Comparison of ENCODE assay signal across 2 fruit fly cellular contexts in the genomic region with DNA sequence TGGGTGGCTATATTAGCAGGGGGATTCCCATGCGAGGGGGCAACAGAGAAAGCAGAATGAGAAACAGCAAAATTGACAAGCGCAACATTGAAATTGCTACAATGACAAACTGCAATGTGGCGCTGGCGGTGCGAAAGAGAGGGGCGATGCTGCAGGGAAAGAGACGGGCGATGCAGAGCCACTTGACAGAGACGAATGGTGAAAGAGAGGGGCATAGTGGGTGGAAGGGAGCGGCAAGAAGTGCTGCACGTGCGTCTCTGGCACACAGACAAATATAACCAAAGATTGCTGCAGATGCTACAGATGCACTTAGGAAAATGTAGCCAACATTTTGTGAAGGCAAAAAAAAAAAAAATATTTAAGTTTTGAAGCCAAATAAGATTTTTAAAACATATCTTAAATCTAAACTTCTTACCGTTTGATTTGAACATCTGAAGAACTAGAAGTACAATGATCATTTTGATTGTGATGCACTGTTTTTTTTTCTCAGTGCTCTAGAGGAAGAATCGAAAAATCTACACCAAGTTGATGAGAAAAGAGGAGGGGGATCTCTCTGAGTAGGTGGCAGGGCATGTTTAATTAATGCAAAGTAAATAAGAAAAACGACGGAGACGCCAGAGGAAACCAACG.
TF ChIP-seq lines count a peak whose summit lies in the region.

No protein-coding gene starts in this region.

TF ChIP-seq in whole organism, embryonic, 481 proteins besides CTCF, POLR2A, EP300 and RAD21 (continued from another document and continues in another):
- peak; percentile 53; the same call in 1 of the 2 replicates for TF ChIP-seq ttk (GFP tag; IDR thresholded peaks at IDR 0.05; lab: Robert Waterston, UW)
- TF ChIP-seq CG2712 (tag; optimal IDR thresholded peaks at IDR 0.05; lab: Kevin White, UChicago), result peak; percentile 87
- peak; percentile 37 for TF ChIP-seq Camta (GFP tag; optimal IDR thresholded peaks at IDR 0.05; lab: Kevin White, UChicago)
- TF ChIP-seq CG2678 (tag; optimal IDR thresholded peaks at IDR 0.05; lab: Kevin White, UChicago), result peak; percentile 67
- peak; percentile 46 for TF ChIP-seq CG13775 (GFP tag; optimal IDR thresholded peaks at IDR 0.05; lab: Kevin White, UChicago)
- peak; percentile 48; the same call in 1 of the 2 replicates for TF ChIP-seq lmd (GFP tag; IDR thresholded peaks at IDR 0.05; lab: Robert Waterston, UW)
- TF ChIP-seq CG3847 (GFP tag; IDR thresholded peaks at IDR 0.05; lab: Robert Waterston, UW), result no peak
- 0 out of 2 replicates have a peak, but pooled peaks have one; percentile 15 for TF ChIP-seq aop (GFP tag; IDR thresholded peaks at IDR 0.05; lab: Robert Waterston, UW)
- peak; percentile 59 for TF ChIP-seq peb (GFP tag; IDR thresholded peaks at IDR 0.05; lab: Robert Waterston, UW)
- peak; percentile 71 for TF ChIP-seq PHDP (tag; optimal IDR thresholded peaks at IDR 0.05; lab: Kevin White, UChicago)
- peak; percentile 21; the same call in 1 of the 3 replicates for TF ChIP-seq CG7357 (GFP tag; IDR thresholded peaks at IDR 0.05; lab: Robert Waterston, UW)
- peak; percentile 30 for TF ChIP-seq bcd (GFP tag; optimal IDR thresholded peaks at IDR 0.05; lab: Kevin White, UChicago)
- peak; percentile 16 for TF ChIP-seq lilli (GFP tag; optimal IDR thresholded peaks at IDR 0.05; lab: Kevin White, UChicago)
- TF ChIP-seq prd (optimal IDR thresholded peaks at IDR 0.05; lab: Kevin White, UChicago), result no peak
- peak; percentile 77; the same call in 2 of the 3 replicates for TF ChIP-seq prd (GFP tag; IDR thresholded peaks at IDR 0.05; lab: Robert Waterston, UW)
- TF ChIP-seq Eip74EF (GFP tag; optimal IDR thresholded peaks at IDR 0.05; lab: Kevin White, UChicago), result peak in 1 of 2 experiments; percentile 40
- TF ChIP-seq Bdp1 (GFP tag; optimal IDR thresholded peaks at IDR 0.05; lab: Kevin White, UChicago), result peak; percentile 3
- peak; percentile 53; the same call in 1 of the 2 replicates for TF ChIP-seq H2.0 (GFP tag; IDR thresholded peaks at IDR 0.05; lab: Robert Waterston, UW)
- TF ChIP-seq CG5180 (GFP tag; optimal IDR thresholded peaks at IDR 0.05; lab: Kevin White, UChicago), result no peak
- peak; percentile 57 for TF ChIP-seq CG17385 (GFP tag; optimal IDR thresholded peaks at IDR 0.05; lab: Kevin White, UChicago)
- TF ChIP-seq CG30403 (GFP tag; optimal IDR thresholded peaks at IDR 0.05; lab: Kevin White, UChicago), result peak; percentile 69
- TF ChIP-seq CG7786 (GFP tag; optimal IDR thresholded peaks at IDR 0.05; lab: Kevin White, UChicago), result peak; percentile 49
- peak; percentile 12 for TF ChIP-seq CG4854 (GFP tag; optimal IDR thresholded peaks at IDR 0.05; lab: Kevin White, UChicago)
- TF ChIP-seq CG30020 (tag; optimal IDR thresholded peaks at IDR 0.05; lab: Kevin White, UChicago), result no peak
- TF ChIP-seq Drgx (GFP tag; IDR thresholded peaks at IDR 0.05; lab: Robert Waterston, UW), result peak; percentile 67
- peak; percentile 31; the same call in 1 of the 3 replicates for TF ChIP-seq dysf (GFP tag; IDR thresholded peaks at IDR 0.05; lab: Robert Waterston, UW)
- peak; percentile 17 for TF ChIP-seq disco-r (GFP tag; optimal IDR thresholded peaks at IDR 0.05; lab: Kevin White, UChicago)
- peak; percentile 87 for TF ChIP-seq Xrp1 (GFP tag; IDR thresholded peaks at IDR 0.05; lab: Robert Waterston, UW)
- TF ChIP-seq trem (tag; optimal IDR thresholded peaks at IDR 0.05; lab: Kevin White, UChicago), result peak; percentile 61
- no peak for TF ChIP-seq Elba2 (GFP tag; optimal IDR thresholded peaks at IDR 0.05; lab: Kevin White, UChicago)
- peak; percentile 72; the same call in 2 of the 3 replicates for TF ChIP-seq CG3726 (GFP tag; IDR thresholded peaks at IDR 0.05; lab: Robert Waterston, UW)
- TF ChIP-seq Bteb2 (GFP tag; optimal IDR thresholded peaks at IDR 0.05; lab: Kevin White, UChicago), result peak; percentile 10
- TF ChIP-seq B-H1 (GFP tag; IDR thresholded peaks at IDR 0.05; lab: Robert Waterston, UW), result peak; percentile 51; the same call in 2 of the 3 replicates
- TF ChIP-seq Ssrp (tag; optimal IDR thresholded peaks at IDR 0.05; lab: Kevin White, UChicago), result peak; percentile 73
- no peak for TF ChIP-seq MESR4 (GFP tag; optimal IDR thresholded peaks at IDR 0.05; lab: Kevin White, UChicago)
- TF ChIP-seq pita (GFP tag; optimal IDR thresholded peaks at IDR 0.05; lab: Kevin White, UChicago), result no peak
- TF ChIP-seq Atf3 (GFP tag; optimal IDR thresholded peaks at IDR 0.05; lab: Kevin White, UChicago), result peak; percentile 41
- TF ChIP-seq CG18262 (tag; optimal IDR thresholded peaks at IDR 0.05; lab: Kevin White, UChicago), result peak; percentile 85
- peak; percentile 50 for TF ChIP-seq gcm (GFP tag; optimal IDR thresholded peaks at IDR 0.05; lab: Kevin White, UChicago)
- peak; percentile 75 for TF ChIP-seq NC2β (GFP tag; optimal IDR thresholded peaks at IDR 0.05; lab: Kevin White, UChicago)
- TF ChIP-seq phol (tag; optimal IDR thresholded peaks at IDR 0.05; lab: Kevin White, UChicago), result peak; percentile 77
- peak; percentile 53 for TF ChIP-seq onecut (GFP tag; IDR thresholded peaks at IDR 0.05; lab: Robert Waterston, UW)
- 0 out of 2 replicates have a peak, but pooled peaks have one; percentile 47 for TF ChIP-seq CG4360 (GFP tag; IDR thresholded peaks at IDR 0.05; lab: Robert Waterston, UW)
- peak; percentile 35 for TF ChIP-seq oc (tag; optimal IDR thresholded peaks at IDR 0.05; lab: Kevin White, UChicago)
- peak; percentile 63 for TF ChIP-seq CG7839 (tag; optimal IDR thresholded peaks at IDR 0.05; lab: Kevin White, UChicago)
- TF ChIP-seq Sry-β (GFP tag; optimal IDR thresholded peaks at IDR 0.05; lab: Kevin White, UChicago), result no peak
- TF ChIP-seq CG16813 (GFP tag; IDR thresholded peaks at IDR 0.05; lab: Robert Waterston, UW; ENCODE audit: partially characterized antibody), result no peak
- 0 out of 3 replicates have a peak, but pooled peaks have one; percentile 36 for TF ChIP-seq CG11093 (GFP tag; IDR thresholded peaks at IDR 0.05; lab: Robert Waterston, UW)
- TF ChIP-seq psq (GFP tag; optimal IDR thresholded peaks at IDR 0.05; lab: Kevin White, UChicago), result peak; percentile 41
- TF ChIP-seq CG1529 (GFP tag; optimal IDR thresholded peaks at IDR 0.05; lab: Kevin White, UChicago), result peak; percentile 51
- TF ChIP-seq lov (optimal IDR thresholded peaks at IDR 0.05; lab: Kevin White, UChicago), result no peak
- no peak; the same call in 2 of the 3 replicates for TF ChIP-seq lov (GFP tag; IDR thresholded peaks at IDR 0.05; lab: Robert Waterston, UW)
- TF ChIP-seq CG13894 (tag; optimal IDR thresholded peaks at IDR 0.05; lab: Kevin White, UChicago), result no peak
- TF ChIP-seq Trl (optimal IDR thresholded peaks at IDR 0.05; lab: Kevin White, UChicago), result no peak
- peak; percentile 34 for TF ChIP-seq Trl (GFP tag; optimal IDR thresholded peaks at IDR 0.05; lab: Kevin White, UChicago)
- peak; percentile 83 for TF ChIP-seq CG12391 (tag; optimal IDR thresholded peaks at IDR 0.05; lab: Kevin White, UChicago)
- peak; percentile 51 for TF ChIP-seq tin (GFP tag; optimal IDR thresholded peaks at IDR 0.05; lab: Kevin White, UChicago)
- peak; percentile 63 for TF ChIP-seq dmrt99B (tag; optimal IDR thresholded peaks at IDR 0.05; lab: Kevin White, UChicago)
- TF ChIP-seq ci (GFP tag; IDR thresholded peaks at IDR 0.05; lab: Robert Waterston, UW), result peak; percentile 84
- peak; percentile 69 for TF ChIP-seq CG1832 (GFP tag; optimal IDR thresholded peaks at IDR 0.05; lab: Kevin White, UChicago)

TF ChIP-seq in whole organism, prepupa, 60 proteins besides CTCF, POLR2A, EP300 and RAD21 (continued from another document):
- TF ChIP-seq Ets21C (GFP tag; optimal IDR thresholded peaks at IDR 0.05; lab: Kevin White, UChicago) (peak; percentile 17), lz (GFP tag; optimal IDR thresholded peaks at IDR 0.05; lab: Kevin White, UChicago) (peak; percentile 57), Met (GFP tag; optimal IDR thresholded peaks at IDR 0.05; lab: Kevin White, UChicago) (peak; percentile 32), CG11762 (GFP tag; optimal IDR thresholded peaks at IDR 0.05; lab: Kevin White, UChicago; ENCODE audit: insufficient read depth) (peak; percentile 27), CG31627 (GFP tag; optimal IDR thresholded peaks at IDR 0.05; lab: Kevin White, UChicago) (peak; percentile 38), Smox (GFP tag; optimal IDR thresholded peaks at IDR 0.05; lab: Kevin White, UChicago) (peak; percentile 49), Sox15 (GFP tag; optimal IDR thresholded peaks at IDR 0.05; lab: Kevin White, UChicago) (peak; percentile 1), CG34406 (GFP tag; optimal IDR thresholded peaks at IDR 0.05; lab: Kevin White, UChicago) (peak; percentile 42), salr (GFP tag; optimal IDR thresholded peaks at IDR 0.05; lab: Kevin White, UChicago) (peak; percentile 18 to 64), CG10669 (GFP tag; optimal IDR thresholded peaks at IDR 0.05; lab: Kevin White, UChicago) (peak; percentile 68), eg (GFP tag; IDR thresholded peaks at IDR 0.05; lab: Robert Waterston, UW) (peak; percentile 66), pdm3 (GFP tag; optimal IDR thresholded peaks at IDR 0.05; lab: Kevin White, UChicago) (peak; percentile 78), Gug (GFP tag; IDR thresholded peaks at IDR 0.05; lab: Robert Waterston, UW) (peak; percentile 60), esn (GFP tag; optimal IDR thresholded peaks at IDR 0.05; lab: Kevin White, UChicago) (peak; percentile 62), fd85E (GFP tag; optimal IDR thresholded peaks at IDR 0.05; lab: Kevin White, UChicago) (no peak), vri (GFP tag; optimal IDR thresholded peaks at IDR 0.05; lab: Kevin White, UChicago) (no peak), spab (GFP tag; optimal IDR thresholded peaks at IDR 0.05; lab: Kevin White, UChicago) (peak; percentile 54), dsx (GFP tag; optimal IDR thresholded peaks at IDR 0.05; lab: Kevin White, UChicago; ENCODE audit: poor library complexity, severe bottlenecking) (peak; percentile 76), CG16779 (tag; optimal IDR thresholded peaks at IDR 0.05; lab: Kevin White, UChicago) (peak; percentile 4), fkh (GFP tag; optimal IDR thresholded peaks at IDR 0.05; lab: Kevin White, UChicago) (no peak), Sox102F (GFP tag; optimal IDR thresholded peaks at IDR 0.05; lab: Kevin White, UChicago) (peak; percentile 22), dac (GFP tag; optimal IDR thresholded peaks at IDR 0.05; lab: Kevin White, UChicago) (peak; percentile 9), CG4318 (GFP tag; optimal IDR thresholded peaks at IDR 0.05; lab: Kevin White, UChicago) (peak; percentile 22), Ets96B (tag; optimal IDR thresholded peaks at IDR 0.05; lab: Kevin White, UChicago) (peak; percentile 73), net (GFP tag; optimal IDR thresholded peaks at IDR 0.05; lab: Kevin White, UChicago) (peak; percentile 67), CG7368 (GFP tag; optimal IDR thresholded peaks at IDR 0.05; lab: Kevin White, UChicago) (peak; percentile 28), Sox14 (GFP tag; optimal IDR thresholded peaks at IDR 0.05; lab: Kevin White, UChicago) (peak; percentile 73), svp (GFP tag; lab: Kevin White, UChicago) (peak; percentile 74), achi (GFP tag; optimal IDR thresholded peaks at IDR 0.05; lab: Kevin White, UChicago) (peak; percentile 71), CG10631 (GFP tag; optimal IDR thresholded peaks at IDR 0.05; lab: Kevin White, UChicago) (peak; percentile 76), Blimp-1 (GFP tag; optimal IDR thresholded peaks at IDR 0.05; lab: Kevin White, UChicago) (no peak), CG8632 (GFP tag; optimal IDR thresholded peaks at IDR 0.05; lab: Kevin White, UChicago) (peak; percentile 53), CG6792 (GFP tag; optimal IDR thresholded peaks at IDR 0.05; lab: Kevin White, UChicago) (peak; percentile 71), CG3919 (GFP tag; optimal IDR thresholded peaks at IDR 0.05; lab: Kevin White, UChicago) (peak; percentile 69), topi (GFP tag; optimal IDR thresholded peaks at IDR 0.05; lab: Kevin White, UChicago) (peak; percentile 36), OdsH (GFP tag; optimal IDR thresholded peaks at IDR 0.05; lab: Kevin White, UChicago) (peak; percentile 78), CG15336 (GFP tag; IDR thresholded peaks at IDR 0.05; lab: Robert Waterston, UW) (peak; percentile 67), CG32006 (GFP tag; optimal IDR thresholded peaks at IDR 0.05; lab: Kevin White, UChicago) (peak; percentile 69)
